Worm (Caenorhabditis elegans): ENCODE results near the gene rps-18.

Gene rps-18

ce11 chrIV:14869844-14870433 lies 44.5 kb downstream of the rps-18 start:
- no peak for TF ChIP-seq hlh-12 (tag; optimal IDR thresholded peaks at IDR 0.05)
- no peak for TF ChIP-seq akir-1 (GFP tag; optimal IDR thresholded peaks at IDR 0.05)
- TF ChIP-seq egrh-3 (GFP tag; IDR thresholded peaks at IDR 0.05), result no peak
- no peak for TF ChIP-seq fkh-3 (tag; optimal IDR thresholded peaks at IDR 0.05)
- TF ChIP-seq lin-26 (GFP tag; IDR thresholded peaks at IDR 0.05), result no peak
- no peak for TF ChIP-seq dox-1 (GFP tag; IDR thresholded peaks at IDR 0.05)
- no peak for TF ChIP-seq F22D6.2 (tag; optimal IDR thresholded peaks at IDR 0.05)
- no peak for TF ChIP-seq K11D2.4 (GFP tag; IDR thresholded peaks at IDR 0.05)
- no peak for TF ChIP-seq Y95B8A.8 (GFP tag; IDR thresholded peaks at IDR 0.05)
- TF ChIP-seq unc-130 (GFP tag; optimal IDR thresholded peaks at IDR 0.05), result no peak
- no peak for TF ChIP-seq K12H6.12 (tag; optimal IDR thresholded peaks at IDR 0.05)
- TF ChIP-seq attf-3 (GFP tag; conservative IDR thresholded peaks at IDR 0.05), result no peak
- TF ChIP-seq repo-1 (tag; optimal IDR thresholded peaks at IDR 0.05), result no peak
- no peak for TF ChIP-seq ztf-3 (GFP tag; optimal IDR thresholded peaks at IDR 0.05)
- TF ChIP-seq D2030.7 (GFP tag; IDR thresholded peaks at IDR 0.05), result no peak
- TF ChIP-seq ceh-91 (GFP tag; IDR thresholded peaks at IDR 0.05), result no peak
- no peak for TF ChIP-seq attf-6 (GFP tag; IDR thresholded peaks at IDR 0.05)

- TF ChIP-seq tlf-1 (GFP tag; optimal IDR thresholded peaks at IDR 0.05) (no peak), nhr-27 (tag; optimal IDR thresholded peaks at IDR 0.05) (no peak), efl-1 (GFP tag; optimal IDR thresholded peaks at IDR 0.05) (peak; percentile 7), K12H6.12 (tag; optimal IDR thresholded peaks at IDR 0.05) (peak; percentile 19), attf-5 (GFP tag; optimal IDR thresholded peaks at IDR 0.05) (peak; percentile 43), snpc-4 (GFP tag; optimal IDR thresholded peaks at IDR 0.05) (no peak), snpc-4 (tag; optimal IDR thresholded peaks at IDR 0.05) (peak in 2 of 4 experiments; percentile 71 to 75), ztf-26 (tag; optimal IDR thresholded peaks at IDR 0.05) (peak; percentile 58), let-526 (GFP tag; IDR thresholded peaks at IDR 0.05) (no peak), attf-6 (GFP tag; IDR thresholded peaks at IDR 0.05) (0 out of 2 replicates have a peak, but pooled peaks have one; percentile 31), C17E4.6 (GFP tag; IDR thresholded peaks at IDR 0.05) (no peak), F39B2.1 (GFP tag; IDR thresholded peaks at IDR 0.05) (0 out of 2 replicates have a peak, but pooled peaks have one; percentile 14), athp-1 (tag; optimal IDR thresholded peaks at IDR 0.05) (no peak), ztf-18 (tag; optimal IDR thresholded peaks at IDR 0.05) (peak; percentile 9), lin-26 (GFP tag; IDR thresholded peaks at IDR 0.05) (0 out of 2 replicates have a peak, but pooled peaks have one; percentile 14), hmg-1.2 (GFP tag; IDR thresholded peaks at IDR 0.05) (peak; percentile 79), cebp-2 (GFP tag; IDR thresholded peaks at IDR 0.05) (peak; percentile 66; the same call in 1 of the 2 replicates)
Observed at ce11 chrIV:14872320-14872719, 46.8 kb downstream of the rps-18 start.

ce11 chrIV:14874926-14875570 lies 49.6 kb downstream of the rps-18 start:
- TF ChIP-seq rpc-1 (optimal IDR thresholded peaks at IDR 0.05) (peak; percentile 58), rpc-1 (tag; optimal IDR thresholded peaks at IDR 0.05) (peak; percentile 81), nhr-80 (tag; optimal IDR thresholded peaks at IDR 0.05) (peak; percentile 88), attf-6 (GFP tag; IDR thresholded peaks at IDR 0.05) (peak; percentile 98), F49E8.2 (tag; optimal IDR thresholded peaks at IDR 0.05; ENCODE audit: insufficient read depth) (peak; percentile 7), gei-17 (GFP tag; optimal IDR thresholded peaks at IDR 0.05) (no peak), mxl-1 (tag; optimal IDR thresholded peaks at IDR 0.05) (peak; percentile 1), egl-44 (GFP tag; IDR thresholded peaks at IDR 0.05) (no peak), attf-5 (GFP tag; optimal IDR thresholded peaks at IDR 0.05) (peak; percentile 23), ztf-6 (GFP tag; IDR thresholded peaks at IDR 0.05) (no peak), B0336.3 (GFP tag; IDR thresholded peaks at IDR 0.05) (peak; percentile 31; the same call in 1 of the 2 replicates), snpc-1.3 (tag; optimal IDR thresholded peaks at IDR 0.05; ENCODE audit: insufficient read depth) (peak; percentile 88), tlf-1 (GFP tag; optimal IDR thresholded peaks at IDR 0.05) (no peak), let-607 (tag; optimal IDR thresholded peaks at IDR 0.05) (peak in 1 of 2 experiments; percentile 4), F57A8.1 (GFP tag; optimal IDR thresholded peaks at IDR 0.05) (no peak), tbx-9 (tag; optimal IDR thresholded peaks at IDR 0.05; ENCODE audit: borderline replicate concordance) (no peak), tbp1 (GFP tag; optimal IDR thresholded peaks at IDR 0.05) (peak; percentile 89), egl-18 (GFP tag; IDR thresholded peaks at IDR 0.05) (no peak)

All from whole organism, young adult.